Worm (Caenorhabditis elegans) whole organism, L4/young adult: ENCODE results near the gene T04C12.7.

Experiments used
- W03F9.2 ChIP-seq: fragments of 150-350 bp; optimal IDR thresholded peaks from 2 replicates; lab custom pipeline; 2014; ENCODE audit warnings: missing biosample characterization, missing genetic modification characterization
- him-1 ChIP-seq: sonication (generic microtip); optimal IDR thresholded peaks from 2 replicates; lab custom pipeline; 2016; ENCODE audit warnings: missing genotype, missing genetic modification reagents, missing genetic modification characterization, missing compliant biosample characterization

DNA sequence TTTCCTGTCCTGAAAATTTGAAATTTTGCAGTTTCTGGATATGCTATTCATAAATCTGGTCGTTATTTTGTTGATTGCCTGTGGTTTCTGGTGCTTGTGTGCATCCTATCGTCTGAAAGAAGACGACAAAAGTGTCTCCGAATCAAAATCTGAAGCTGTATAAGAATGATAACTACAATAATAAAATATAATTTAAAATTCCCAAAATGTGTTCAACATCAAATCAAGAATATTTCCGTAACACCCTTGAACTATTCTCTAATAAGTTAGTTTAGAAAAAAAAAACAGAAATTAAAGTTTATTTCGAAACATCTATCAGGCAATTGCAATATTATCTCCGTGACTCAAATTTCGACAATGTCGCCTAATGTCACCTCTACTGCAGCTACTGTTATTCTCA is 13.5 kb upstream of the T04C12.7 start, which contains the start of gene C45B11.8:
- TF ChIP-seq W03F9.2 (no peak), him-1 (tag; lab: Kevin White, UChicago) (no peak)
